Worm (Caenorhabditis elegans) whole organism, young adult: Measurements from ENCODE around the gene ddx-46.

ENCODE experiments used
- B0035.1 ChIP-seq: sonication (generic microtip); optimal IDR thresholded peaks from 2 replicates; lab custom pipeline; 2016; ENCODE audit warnings: missing genetic modification characterization, mild to moderate bottlenecking, missing compliant biosample characterization, missing genotype, missing genetic modification reagents
- C06A6.2 ChIP-seq: fragments of 200-800 bp; sonication (Bioruptor generic); conservative IDR thresholded peaks from 2 replicates; pipeline ENCODE4 v1.3.6; 2022; ENCODE audit warnings: missing genetic modification characterization, missing compliant biosample characterization
- F23B12.7 ChIP-seq: sonication (generic microtip); optimal IDR thresholded peaks from 2 replicates; lab custom pipeline; 2017; ENCODE audit warnings: missing genetic modification characterization, mild to moderate bottlenecking, missing compliant biosample characterization, antibody characterized with exemption, moderate library complexity; ENCODE audit not compliant: insufficient read depth
- F33H1.4 ChIP-seq: fragments of 200-800 bp; sonication (Bioruptor generic); IDR thresholded peaks from 2 replicates; pipeline ENCODE4 v1.3.6; 2022; ENCODE audit warnings: missing genetic modification reagents, missing genetic modification characterization, missing compliant biosample characterization
- F39B2.1 ChIP-seq: fragments of 200-800 bp; sonication (Bioruptor generic); IDR thresholded peaks from 2 replicates; pipeline ENCODE4 v1.3.6; 2022; ENCODE audit warnings: missing genetic modification reagents, missing genetic modification characterization, missing compliant biosample characterization
- F49E8.2 ChIP-seq: sonication (generic microtip); optimal IDR thresholded peaks from 3 replicates; lab custom pipeline; 2017; ENCODE audit warnings: missing genetic modification characterization, mild to moderate bottlenecking, missing compliant biosample characterization, antibody characterized with exemption, moderate library complexity; ENCODE audit not compliant: insufficient read depth
- F52B5.7 ChIP-seq: sonication (generic microtip); optimal IDR thresholded peaks from 2 replicates; lab custom pipeline; 2016; ENCODE audit warnings: mild to moderate bottlenecking, missing genetic modification characterization, missing compliant biosample characterization
- aptf-2 ChIP-seq: fragments of 200-800 bp; sonication (Bioruptor generic); conservative IDR thresholded peaks from 2 replicates; pipeline ENCODE4 v1.3.6; 2022; ENCODE audit warnings: missing genetic modification reagents, missing genetic modification characterization, missing compliant biosample characterization
- athp-1 ChIP-seq: sonication (generic microtip); optimal IDR thresholded peaks from 2 replicates; lab custom pipeline; 2017; ENCODE audit warnings: mild to moderate bottlenecking, missing genetic modification characterization, missing compliant biosample characterization
- attf-6 ChIP-seq: fragments of 200-800 bp; sonication (Bioruptor generic); IDR thresholded peaks from 2 replicates; pipeline ENCODE4 v1.3.6; 2022; ENCODE audit warnings: missing genetic modification reagents, missing genetic modification characterization, missing compliant biosample characterization
- cebp-2 ChIP-seq: fragments of 200-800 bp; sonication (Bioruptor generic); IDR thresholded peaks from 2 replicates; pipeline ENCODE4 v1.3.6; 2022; ENCODE audit warnings: missing genetic modification characterization, missing compliant biosample characterization
- ceh-100 ChIP-seq: fragments of 200-800 bp; sonication (Bioruptor generic); IDR thresholded peaks from 2 replicates; pipeline ENCODE4 v1.3.6; 2022; ENCODE audit warnings: missing genetic modification reagents, missing genetic modification characterization, missing compliant biosample characterization
- ceh-27 ChIP-seq: fragments of 200-800 bp; sonication (Bioruptor generic); optimal IDR thresholded peaks from 2 replicates; lab custom pipeline; 2018; ENCODE audit warnings: mild to moderate bottlenecking, missing genetic modification characterization, moderate library complexity, missing compliant biosample characterization
- chd-7 ChIP-seq: sonication (generic microtip); optimal IDR thresholded peaks from 2 replicates; lab custom pipeline; 2016; ENCODE audit warnings: mild to moderate bottlenecking, missing genetic modification characterization, moderate library complexity, missing compliant biosample characterization
- dpff-1 ChIP-seq: sonication (generic microtip); optimal IDR thresholded peaks from 2 replicates; lab custom pipeline; 2017; ENCODE audit warnings: mild to moderate bottlenecking, missing genetic modification characterization, missing compliant biosample characterization
- efl-1 ChIP-seq: fragments of 150-350 bp; optimal IDR thresholded peaks from 2 replicates; lab custom pipeline; 2014; ENCODE audit warnings: missing biosample characterization, missing genetic modification reagents, missing genetic modification characterization
- egl-44 ChIP-seq: fragments of 200-800 bp; sonication (Bioruptor generic); IDR thresholded peaks from 2 replicates; pipeline ENCODE4 v1.3.6; 2022; ENCODE audit warnings: missing genetic modification reagents, missing genetic modification characterization, missing compliant biosample characterization
- hrde-1 ChIP-seq: sonication (generic microtip); optimal IDR thresholded peaks from 2 replicates; lab custom pipeline; 2016; ENCODE audit warnings: missing genetic modification characterization, mild to moderate bottlenecking, missing compliant biosample characterization, moderate library complexity, missing genotype, missing genetic modification reagents, borderline replicate concordance
- let-526 ChIP-seq: fragments of 200-800 bp; sonication (Bioruptor generic); IDR thresholded peaks from 2 replicates; pipeline ENCODE4 v1.3.6; 2022; ENCODE audit warnings: missing genetic modification reagents, missing genetic modification characterization, missing compliant biosample characterization
- lin-26 ChIP-seq: fragments of 200-800 bp; sonication (Bioruptor generic); IDR thresholded peaks from 2 replicates; pipeline ENCODE4 v1.3.6; 2022; ENCODE audit warnings: missing genetic modification reagents, missing genetic modification characterization, missing compliant biosample characterization
- lin-54 ChIP-seq: fragments of 200-800 bp; sonication (Bioruptor generic); optimal IDR thresholded peaks from 2 replicates; lab custom pipeline; 2018; ENCODE audit warnings: mild to moderate bottlenecking, missing genetic modification characterization, missing compliant biosample characterization
- lsy-27 ChIP-seq: sonication (generic microtip); optimal IDR thresholded peaks from 2 replicates; lab custom pipeline; 2017; ENCODE audit warnings: missing genetic modification characterization, mild to moderate bottlenecking, missing compliant biosample characterization, antibody characterized with exemption, missing genotype, borderline replicate concordance; ENCODE audit not compliant: insufficient read depth
- madf-6 ChIP-seq: fragments of 200-800 bp; sonication (Bioruptor generic); IDR thresholded peaks from 2 replicates; pipeline ENCODE4 v1.3.6; 2022; ENCODE audit warnings: missing genetic modification reagents, missing genetic modification characterization, missing compliant biosample characterization
- mel-28 ChIP-seq: sonication (generic microtip); optimal IDR thresholded peaks from 2 replicates; lab custom pipeline; 2016; ENCODE audit warnings: borderline replicate concordance, mild to moderate bottlenecking, missing genetic modification characterization, missing compliant biosample characterization
- nhr-80 ChIP-seq: sonication (generic microtip); optimal IDR thresholded peaks from 2 replicates; lab custom pipeline; 2016; ENCODE audit warnings: missing genetic modification characterization, missing compliant biosample characterization
- rec-8 ChIP-seq, 2 experiments: sonication (generic microtip); optimal IDR thresholded peaks; 2 replicates each; lab custom pipeline; 2016; ENCODE audit warnings: mild to moderate bottlenecking in 2 of 2, missing genetic modification characterization in 2 of 2, missing genetic modification reagents in 2 of 2, missing genotype in 2 of 2, missing biosample characterization in 1 of 2, missing compliant biosample characterization in 1 of 2, moderate library complexity in 1 of 2
- repo-1 ChIP-seq: sonication (generic microtip); optimal IDR thresholded peaks from 2 replicates; lab custom pipeline; 2017; ENCODE audit warnings: mild to moderate bottlenecking, missing genetic modification characterization, missing compliant biosample characterization
- rpc-1 ChIP-seq, 2 experiments: fragments of 150-350 bp in 1 of 2; sonication (generic microtip) in 1 of 2; optimal IDR thresholded peaks; 2 replicates each; lab custom pipeline; 2014 to 2018; ENCODE audit warnings: missing biosample characterization in 1 of 2, missing genetic modification characterization in 1 of 2, missing genetic modification reagents in 1 of 2, missing genotype in 1 of 2
- snpc-1.1 ChIP-seq: sonication (generic microtip); optimal IDR thresholded peaks from 2 replicates; lab custom pipeline; 2017; ENCODE audit warnings: missing genetic modification characterization, mild to moderate bottlenecking, missing compliant biosample characterization, antibody characterized with exemption, moderate library complexity, missing genotype, missing genetic modification reagents; ENCODE audit not compliant: insufficient read depth
- somi-1 ChIP-seq: fragments of 200-800 bp; sonication (Bioruptor generic); optimal IDR thresholded peaks from 2 replicates; lab custom pipeline; 2018; ENCODE audit warnings: mild to moderate bottlenecking, missing genetic modification characterization, missing compliant biosample characterization
- xnd-1 ChIP-seq: sonication (generic microtip); optimal IDR thresholded peaks from 2 replicates; lab custom pipeline; 2016; ENCODE audit warnings: missing genotype, missing genetic modification reagents, missing genetic modification characterization, missing compliant biosample characterization
- ztf-18 ChIP-seq: sonication (generic microtip); optimal IDR thresholded peaks from 2 replicates; lab custom pipeline; 2016; ENCODE audit warnings: missing genotype, mild to moderate bottlenecking, missing genetic modification characterization, missing compliant biosample characterization
- ztf-3 ChIP-seq: fragments of 200-800 bp; sonication (Bioruptor generic); optimal IDR thresholded peaks from 2 replicates; lab custom pipeline; 2018; ENCODE audit warnings: mild to moderate bottlenecking, missing genetic modification characterization, missing compliant biosample characterization
- ztf-6 ChIP-seq: fragments of 200-800 bp; sonication (Bioruptor generic); IDR thresholded peaks from 2 replicates; pipeline ENCODE4 v1.3.6; 2022; ENCODE audit warnings: missing genetic modification reagents, missing genetic modification characterization, missing compliant biosample characterization

Gene ddx-46

ce11 chrIV:1266724-1267123, 42.7 kb downstream of the ddx-46 start, which contains the start of gene clec-170:
Gene clec-170, plus strand, starts transcription at chrIV:1266866.
- TF ChIP-seq ztf-18 (tag; lab: Kevin White, UChicago) (no peak), C06A6.2 (GFP tag; lab: Robert Waterston, UW) (no peak), F52B5.7 (no peak), rec-8 (tag; optimal IDR thresholded peaks at IDR 0.05; lab: Kevin White, UChicago) (no peak), F23B12.7 (no peak), lsy-27 (no peak), dpff-1 (tag; lab: Kevin White, UChicago) (no peak), egl-44 (GFP tag; lab: Robert Waterston, UW) (no peak), let-526 (GFP tag; lab: Robert Waterston, UW) (no peak), nhr-80 (tag; lab: Kevin White, UChicago) (no peak), cebp-2 (GFP tag; lab: Robert Waterston, UW) (no peak), F33H1.4 (GFP tag; lab: Robert Waterston, UW) (no peak), ztf-6 (GFP tag; lab: Robert Waterston, UW) (no peak), lin-26 (GFP tag; lab: Robert Waterston, UW) (no peak), ceh-100 (GFP tag; lab: Robert Waterston, UW) (no peak), mel-28 (no peak)

ce11 chrIV:1266138-1266537, 43.3 kb downstream of the ddx-46 start:
- TF ChIP-seq nhr-80 (tag; lab: Kevin White, UChicago) (peak; percentile 82), rpc-1 (optimal IDR thresholded peaks at IDR 0.05; lab: Kevin White, UChicago) (no peak), rpc-1 (tag; optimal IDR thresholded peaks at IDR 0.05; lab: Kevin White, UChicago) (no peak)
- TF ChIP-seq, all 124 proteins: peak for 1

- TF ChIP-seq ztf-3 (GFP tag; lab: Kevin White, UChicago) (no peak), repo-1 (tag; lab: Kevin White, UChicago) (no peak), somi-1 (GFP tag; lab: Kevin White, UChicago) (no peak), B0035.1 (tag; lab: Kevin White, UChicago) (no peak), snpc-1.1 (tag; lab: Kevin White, UChicago) (no peak), efl-1 (GFP tag; lab: Kevin White, UChicago) (no peak), chd-7 (tag; lab: Kevin White, UChicago) (no peak), madf-6 (no peak), aptf-2 (no peak), F39B2.1 (GFP tag; lab: Robert Waterston, UW) (no peak), xnd-1 (no peak), ceh-27 (GFP tag; lab: Kevin White, UChicago) (no peak), F23B12.7 (no peak), lin-54 (no peak), attf-6 (GFP tag; lab: Robert Waterston, UW) (no peak), athp-1 (tag; lab: Kevin White, UChicago) (no peak), hrde-1 (tag; lab: Kevin White, UChicago) (no peak), F49E8.2 (tag; lab: Kevin White, UChicago) (no peak)
- TF ChIP-seq, all 124 proteins: peak for 0
These were observed 44.5 kb downstream of the ddx-46 start, which contains the start of gene F38A1.13 for ce11 chrIV:1264928-1265327. Gene F38A1.13, plus strand, starts transcription at chrIV:1265228.
